Fruit fly (Drosophila melanogaster) whole organism, embryonic: ENCODE data around the gene CG32811.

Experiments
- Awh ChIP-seq: fragments of 200-800 bp; sonication (Bioruptor generic); IDR thresholded peaks from 2 replicates; pipeline ENCODE4, ENCODE4 v1.3.6; 2022; ENCODE audit warnings: missing biosample characterization, missing genetic modification characterization
- CG10565 ChIP-seq: fragments of 200-800 bp; sonication (Bioruptor generic); optimal IDR thresholded peaks from 3 replicates; lab custom pipeline; 2016; ENCODE audit warnings: missing biosample characterization, mild to moderate bottlenecking, missing genetic modification characterization
- CG11723 ChIP-seq: fragments of 200-800 bp; sonication (Bioruptor generic); optimal IDR thresholded peaks from 2 replicates; lab custom pipeline; 2017; ENCODE audit warnings: missing biosample characterization, mild to moderate bottlenecking, missing genetic modification characterization
- CG1233 ChIP-seq: fragments of 200-800 bp; sonication (Bioruptor generic); optimal IDR thresholded peaks from 4 replicates; lab custom pipeline; 2018; ENCODE audit warnings: missing biosample characterization, mild to moderate bottlenecking, missing genetic modification characterization
- CG12744 ChIP-seq: fragments of 200-800 bp; sonication (Bioruptor generic); optimal IDR thresholded peaks from 2 replicates; lab custom pipeline; 2016; ENCODE audit warnings: missing biosample characterization, missing genetic modification characterization
- CG15269 ChIP-seq: fragments of 200-800 bp; sonication (Bioruptor generic); optimal IDR thresholded peaks from 2 replicates; lab custom pipeline; 2018; ENCODE audit warnings: missing biosample characterization, mild to moderate bottlenecking, missing genetic modification characterization, moderate library complexity
- CG17186 ChIP-seq: fragments of 200-800 bp; sonication (Bioruptor generic); optimal IDR thresholded peaks from 3 replicates; lab custom pipeline; 2017; ENCODE audit warnings: missing biosample characterization, missing genetic modification reagents, missing genetic modification characterization
- CG17328 ChIP-seq: fragments of 200-800 bp; sonication (Bioruptor generic); IDR thresholded peaks from 2 replicates; pipeline ENCODE4 v1.3.6; 2022; ENCODE audit warnings: missing biosample characterization, missing genetic modification characterization
- CG17829 ChIP-seq: fragments of 200-800 bp; optimal IDR thresholded peaks from 2 replicates; lab custom pipeline; 2019; ENCODE audit warnings: missing biosample characterization, mild to moderate bottlenecking, missing genetic modification characterization, moderate library complexity
- CG18476 ChIP-seq: fragments of 200-800 bp; sonication (Bioruptor generic); optimal IDR thresholded peaks from 2 replicates; lab custom pipeline; 2016; ENCODE audit warnings: missing biosample characterization, mild to moderate bottlenecking, missing genetic modification characterization
- CG18599 ChIP-seq: fragments of 200-800 bp; sonication (Bioruptor generic); optimal IDR thresholded peaks from 3 replicates; lab custom pipeline; 2017; ENCODE audit warnings: missing biosample characterization, missing genetic modification characterization, mild to moderate bottlenecking, moderate library complexity, missing genetic modification reagents
- CG31365 ChIP-seq: fragments of 200-800 bp; sonication (Bioruptor generic); optimal IDR thresholded peaks from 2 replicates; lab custom pipeline; 2018; ENCODE audit warnings: missing biosample characterization, mild to moderate bottlenecking, missing genetic modification characterization
- CG3163 ChIP-seq: fragments of 200-800 bp; sonication (Bioruptor generic); optimal IDR thresholded peaks from 3 replicates; lab custom pipeline; 2016; ENCODE audit warnings: missing biosample characterization, missing genetic modification characterization
- CG34376 ChIP-seq: fragments of 200-800 bp; sonication (Bioruptor generic); optimal IDR thresholded peaks from 2 replicates; lab custom pipeline; 2018; ENCODE audit warnings: missing biosample characterization, mild to moderate bottlenecking, missing genetic modification characterization
- CG4404 ChIP-seq: fragments of 200-800 bp; sonication (Bioruptor generic); IDR thresholded peaks from 2 replicates; pipeline ENCODE4 v1.3.6; 2022; ENCODE audit warnings: missing biosample characterization, missing genetic modification characterization
- CG6689 ChIP-seq: fragments of 200-800 bp; sonication (Bioruptor generic); IDR thresholded peaks from 2 replicates; pipeline ENCODE4 v1.3.6; 2022; ENCODE audit warnings: missing biosample characterization, missing genetic modification characterization
- CG7745 ChIP-seq: fragments of 200-800 bp; sonication (Bioruptor generic); optimal IDR thresholded peaks from 2 replicates; lab custom pipeline; 2018; ENCODE audit warnings: missing biosample characterization, mild to moderate bottlenecking, missing genetic modification characterization, moderate library complexity
- CG7839 ChIP-seq: fragments of 200-800 bp; sonication (Bioruptor generic); optimal IDR thresholded peaks from 3 replicates; lab custom pipeline; 2018; ENCODE audit warnings: missing biosample characterization, mild to moderate bottlenecking, missing genetic modification characterization, moderate library complexity
- CG7987 ChIP-seq: fragments of 200-800 bp; sonication (Bioruptor generic); optimal IDR thresholded peaks from 2 replicates; lab custom pipeline; 2018; ENCODE audit warnings: missing biosample characterization, mild to moderate bottlenecking, missing genetic modification characterization, moderate library complexity
- CG8944 ChIP-seq: fragments of 200-800 bp; sonication (Bioruptor generic); optimal IDR thresholded peaks from 3 replicates; lab custom pipeline; 2016; ENCODE audit warnings: missing biosample characterization, missing genetic modification characterization
- CG9817 ChIP-seq: fragments of 200-800 bp; sonication (Bioruptor generic); optimal IDR thresholded peaks from 2 replicates; lab custom pipeline; 2018; ENCODE audit warnings: missing biosample characterization, mild to moderate bottlenecking, missing genetic modification characterization, moderate library complexity
- CrebB ChIP-seq: fragments of 200-800 bp; sonication (Bioruptor generic); optimal IDR thresholded peaks from 3 replicates; lab custom pipeline; 2018; ENCODE audit warnings: missing biosample characterization, mild to moderate bottlenecking, missing genetic modification characterization
- Dek ChIP-seq: fragments of 200-800 bp; sonication (Bioruptor generic); optimal IDR thresholded peaks from 3 replicates; lab custom pipeline; 2019; ENCODE audit warnings: missing biosample characterization, mild to moderate bottlenecking, missing genetic modification characterization, moderate library complexity
- Dll ChIP-seq: fragments of 200-800 bp; sonication (Bioruptor generic); IDR thresholded peaks from 4 replicates; pipeline ENCODE4 v1.3.6; 2022; ENCODE audit warnings: missing biosample characterization, missing genetic modification characterization; ENCODE audit not compliant: partially characterized antibody
- HHEX ChIP-seq: fragments of 200-800 bp; sonication (Bioruptor generic); optimal IDR thresholded peaks from 3 replicates; lab custom pipeline; 2017; ENCODE audit warnings: missing biosample characterization, mild to moderate bottlenecking, missing genetic modification characterization, missing genetic modification reagents
- HLH4C ChIP-seq: fragments of 200-800 bp; sonication (Bioruptor generic); IDR thresholded peaks from 3 replicates; pipeline ENCODE4 v1.3.6; 2022; ENCODE audit warnings: missing biosample characterization, missing genetic modification characterization; ENCODE audit not compliant: partially characterized antibody
- Hey ChIP-seq: fragments of 200-800 bp; sonication (Bioruptor generic); optimal IDR thresholded peaks from 3 replicates; lab custom pipeline; 2018; ENCODE audit warnings: missing biosample characterization, mild to moderate bottlenecking, missing genetic modification characterization
- Mad ChIP-seq: fragments of 200-800 bp; sonication (Bioruptor generic); optimal IDR thresholded peaks from 2 replicates; lab custom pipeline; 2016; ENCODE audit warnings: missing biosample characterization, missing genetic modification characterization
- Med ChIP-seq: fragments of 200-800 bp; sonication (Bioruptor generic); peaks from one replicate; lab custom pipeline; 2016; ENCODE audit warnings: missing biosample characterization, missing genetic modification characterization, mild to moderate bottlenecking, inconsistent platforms, moderate library complexity
- Myb ChIP-seq: fragments of 200-800 bp; sonication (Bioruptor generic); optimal IDR thresholded peaks from 2 replicates; lab custom pipeline; 2016; ENCODE audit warnings: missing biosample characterization, missing genetic modification characterization
- NFAT ChIP-seq: fragments of 200-800 bp; sonication (Bioruptor generic); IDR thresholded peaks from 2 replicates; pipeline ENCODE4 v1.3.6; 2022; ENCODE audit warnings: missing biosample characterization, missing genetic modification characterization
- Opbp ChIP-seq: fragments of 200-800 bp; sonication (Bioruptor generic); IDR thresholded peaks from 3 replicates; pipeline ENCODE4 v1.3.6; 2022; ENCODE audit warnings: missing biosample characterization, missing genetic modification characterization; ENCODE audit not compliant: partially characterized antibody
- Pdp1 ChIP-seq, 2 experiments: fragments of 200-800 bp; sonication (Bioruptor generic); optimal IDR thresholded peaks; 3 replicates each; lab custom pipeline; 2016; ENCODE audit warnings: missing biosample characterization in 2 of 2, missing genetic modification characterization in 2 of 2, mild to moderate bottlenecking in 1 of 2, moderate library complexity in 1 of 2
- al ChIP-seq: fragments of 200-800 bp; sonication (Bioruptor generic); IDR thresholded peaks from 2 replicates; pipeline ENCODE4 v1.3.6; 2022; ENCODE audit warnings: missing biosample characterization, missing genetic modification characterization
- ato ChIP-seq: fragments of 200-800 bp; sonication (Bioruptor generic); IDR thresholded peaks from 2 replicates; pipeline ENCODE4 v1.3.6; 2022; ENCODE audit warnings: missing biosample characterization, missing genetic modification characterization; ENCODE audit not compliant: partially characterized antibody
- danr ChIP-seq: fragments of 200-800 bp; sonication (Bioruptor generic); IDR thresholded peaks from 2 replicates; pipeline ENCODE4 v1.3.6; 2022; ENCODE audit warnings: missing biosample characterization, missing genetic modification characterization
- esg ChIP-seq: fragments of 200-800 bp; sonication (Bioruptor generic); conservative IDR thresholded peaks from 2 replicates; pipeline ENCODE4 v1.3.6; 2022; ENCODE audit warnings: missing biosample characterization, missing genetic modification characterization
- gsb ChIP-seq: fragments of 200-800 bp; sonication (Bioruptor generic); IDR thresholded peaks from 2 replicates; pipeline ENCODE4 v1.3.6; 2022; ENCODE audit warnings: missing biosample characterization, missing genetic modification characterization
- hb ChIP-seq: fragments of 200-800 bp; sonication (Bioruptor generic); IDR thresholded peaks from 3 replicates; pipeline ENCODE4 v1.3.6; 2022; ENCODE audit warnings: missing biosample characterization, missing genetic modification characterization; ENCODE audit not compliant: partially characterized antibody
- ind ChIP-seq: fragments of 200-800 bp; sonication (Bioruptor generic); optimal IDR thresholded peaks from 3 replicates; lab custom pipeline; 2016; ENCODE audit warnings: missing biosample characterization, missing genetic modification characterization
- lbe ChIP-seq: fragments of 200-800 bp; sonication (Bioruptor generic); optimal IDR thresholded peaks from 2 replicates; lab custom pipeline; 2016; ENCODE audit warnings: missing biosample characterization, mild to moderate bottlenecking, missing genetic modification characterization
- org-1 ChIP-seq: fragments of 200-800 bp; sonication (Bioruptor generic); optimal IDR thresholded peaks from 2 replicates; lab custom pipeline; 2017; ENCODE audit warnings: missing biosample characterization, missing genetic modification characterization
- pho ChIP-seq: fragments of 200-800 bp; sonication (Bioruptor generic); optimal IDR thresholded peaks from 2 replicates; lab custom pipeline; 2016; ENCODE audit warnings: missing biosample characterization, missing genetic modification characterization
- schlank ChIP-seq: fragments of 200-800 bp; sonication (Bioruptor generic); optimal IDR thresholded peaks from 2 replicates; lab custom pipeline; 2018; ENCODE audit warnings: missing biosample characterization, mild to moderate bottlenecking, missing genetic modification characterization
- sens ChIP-seq: fragments of 200-800 bp; sonication (Bioruptor generic); peaks from one replicate; lab custom pipeline; 2016; ENCODE audit warnings: missing biosample characterization, missing genetic modification characterization
- shn ChIP-seq: fragments of 200-800 bp; sonication (Bioruptor generic); optimal IDR thresholded peaks from 3 replicates; lab custom pipeline; 2016; ENCODE audit warnings: missing biosample characterization, missing genetic modification characterization
- ttk ChIP-seq: fragments of 200-800 bp; sonication (Bioruptor generic); IDR thresholded peaks from 2 replicates; pipeline ENCODE4 v2.1.2; 2022; ENCODE audit warnings: missing biosample characterization, missing genetic modification characterization
- vvl ChIP-seq: fragments of 200-800 bp; sonication (Bioruptor generic); IDR thresholded peaks from 2 replicates; pipeline ENCODE4 v1.3.6; 2022; ENCODE audit warnings: missing biosample characterization, missing genetic modification characterization
- wek ChIP-seq: fragments of 200-800 bp; sonication (Bioruptor generic); optimal IDR thresholded peaks from 3 replicates; lab custom pipeline; 2018; ENCODE audit warnings: missing biosample characterization, mild to moderate bottlenecking, missing genetic modification characterization, moderate library complexity
- wor ChIP-seq: fragments of 200-800 bp; sonication (Bioruptor generic); IDR thresholded peaks from 2 replicates; pipeline ENCODE4 v1.3.6; 2022; ENCODE audit warnings: missing biosample characterization, missing genetic modification characterization

The CG32811 gene

DNA sequence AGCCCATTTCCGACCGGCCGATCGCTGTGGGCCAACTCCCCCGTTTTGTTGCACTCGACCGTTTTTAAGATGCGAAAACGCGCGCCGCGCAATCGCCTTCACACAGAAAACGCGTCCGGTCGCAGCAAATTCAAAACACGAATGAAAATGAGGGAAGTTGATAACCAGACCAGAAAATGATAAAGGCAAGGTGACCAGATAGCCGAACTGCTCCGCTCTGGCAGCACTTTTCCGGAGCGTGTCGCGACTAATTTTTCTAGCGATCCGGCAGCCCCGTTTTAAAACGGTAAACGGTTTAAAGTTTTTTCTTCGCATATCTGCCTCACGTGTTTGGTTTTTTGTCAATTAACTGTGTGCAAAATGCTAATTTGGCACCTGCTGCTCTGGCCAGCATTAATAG lies 24.0 kb upstream of the CG32811 start, which contains the start of gene DAAM (continued):
- TF ChIP-seq hb (GFP tag; lab: Robert Waterston, UW) (0 out of 3 replicates have a peak, but pooled peaks have one; percentile 51), gsb (GFP tag; lab: Robert Waterston, UW) (no peak), CG4404 (GFP tag; lab: Robert Waterston, UW) (no peak), Awh (no peak), pho (peak; percentile 4), CG7839 (tag; lab: Kevin White, UChicago) (no peak), CG12744 (GFP tag; lab: Kevin White, UChicago) (peak; percentile 53), Myb (GFP tag; lab: Kevin White, UChicago) (peak; percentile 99), Opbp (GFP tag; lab: Robert Waterston, UW) (peak; percentile 77; the same call in 2 of the 3 replicates), Pdp1 (GFP tag; optimal IDR thresholded peaks at IDR 0.05; lab: Kevin White, UChicago) (peak in 1 of 2 experiments; percentile 2), CG10565 (GFP tag; lab: Kevin White, UChicago) (no peak), esg (GFP tag; lab: Robert Waterston, UW) (no peak), CG31365 (tag; lab: Kevin White, UChicago) (peak; percentile 30), wor (GFP tag; lab: Robert Waterston, UW) (no peak), CG17186 (GFP tag; lab: Kevin White, UChicago) (peak; percentile 65), CG18599 (GFP tag; lab: Kevin White, UChicago) (peak; percentile 31), Mad (GFP tag; lab: Kevin White, UChicago) (peak; percentile 57), CG34376 (peak; percentile 66), danr (GFP tag; lab: Robert Waterston, UW) (no peak), CG1233 (peak; percentile 9), CrebB (peak; percentile 9), CG8944 (peak; percentile 18), HHEX (GFP tag; lab: Kevin White, UChicago) (peak; percentile 50), ttk (GFP tag; lab: Robert Waterston, UW) (no peak), CG15269 (tag; lab: Kevin White, UChicago) (peak; percentile 14), sens (peak; percentile 73), Hey (tag; lab: Kevin White, UChicago) (peak; percentile 38), CG6689 (GFP tag; lab: Robert Waterston, UW) (no peak), CG7987 (GFP tag; lab: Kevin White, UChicago) (peak; percentile 59), NFAT (GFP tag; lab: Robert Waterston, UW) (peak; percentile 69), CG3163 (GFP tag; lab: Kevin White, UChicago) (peak; percentile 29), Dek (tag; lab: Kevin White, UChicago) (peak; percentile 31), Med (GFP tag; lab: Kevin White, UChicago) (peak; percentile 95), wek (GFP tag; lab: Kevin White, UChicago) (peak; percentile 8), vvl (GFP tag; lab: Robert Waterston, UW) (peak; percentile 71), CG17328 (GFP tag; lab: Robert Waterston, UW) (peak; percentile 28; the same call in 1 of the 2 replicates), shn (GFP tag; lab: Kevin White, UChicago) (peak; percentile 4), CG18476 (GFP tag; lab: Kevin White, UChicago) (no peak), org-1 (GFP tag; lab: Kevin White, UChicago) (peak; percentile 12), CG17829 (tag; lab: Kevin White, UChicago) (peak; percentile 51), ato (GFP tag; lab: Robert Waterston, UW) (0 out of 2 replicates have a peak, but pooled peaks have one; percentile 20), HLH4C (GFP tag; lab: Robert Waterston, UW) (peak; percentile 55), Dll (0 out of 4 replicates have a peak, but pooled peaks have one; percentile 26), CG7745 (tag; lab: Kevin White, UChicago) (no peak), lbe (GFP tag; lab: Kevin White, UChicago) (no peak), CG9817 (peak; percentile 56), schlank (tag; lab: Kevin White, UChicago) (peak; percentile 35), al (GFP tag; lab: Robert Waterston, UW) (0 out of 2 replicates have a peak, but pooled peaks have one; percentile 8), ind (peak; percentile 7), CG11723 (GFP tag; lab: Kevin White, UChicago) (peak; percentile 3)
